Worm (Caenorhabditis elegans) whole organism, L1 larva: ENCODE data around the gene T08E11.1.
"Not testable (repeated sequence)": the region's sequence is repeated elsewhere in the genome, so short reads cannot be mapped to it uniquely, and the experiment has no call there.

Experiments used
- C16A3.4 ChIP-seq: fragments of 150-350 bp; optimal IDR thresholded peaks from 2 replicates; lab custom pipeline; 2014; ENCODE audit warnings: missing biosample characterization, missing genetic modification characterization
- aha-1 ChIP-seq: fragments of 150-350 bp; optimal IDR thresholded peaks from 2 replicates; lab custom pipeline; 2014; ENCODE audit warnings: missing biosample characterization, missing genetic modification characterization
- ama-1 ChIP-seq: fragments of 150-350 bp; optimal IDR thresholded peaks from 2 replicates; lab custom pipeline; 2014
- ceh-90 ChIP-seq: sonication (generic microtip); optimal IDR thresholded peaks from 2 replicates; lab custom pipeline; 2016; ENCODE audit warnings: missing genetic modification characterization, missing compliant biosample characterization
- dpl-1 ChIP-seq, 3 experiments: fragments of 150-350 bp in 2 of 3; sonication (generic microtip) in 1 of 3; optimal IDR thresholded peaks; 2 replicates each; lab custom pipeline; 2014 to 2017; ENCODE audit warnings: missing biosample characterization in 3 of 3, missing genetic modification characterization in 3 of 3, missing genetic modification reagents in 3 of 3
- efl-1 ChIP-seq, 4 experiments: fragments of 150-350 bp; optimal IDR thresholded peaks in 3 of 4; peaks in 1 of 4; 1 replicate in 1 of 4; 2 replicates in 3 of 4; lab custom pipeline; 2014; ENCODE audit warnings: missing biosample characterization in 2 of 4, missing genetic modification characterization in 2 of 4, missing genetic modification reagents in 2 of 4
- efl-3 ChIP-seq: fragments of 200-800 bp; sonication (Bioruptor generic); optimal IDR thresholded peaks from 2 replicates; lab custom pipeline; 2018; ENCODE audit warnings: mild to moderate bottlenecking, missing genetic modification characterization, missing compliant biosample characterization
- egl-27 ChIP-seq, 2 experiments: fragments of 150-350 bp in 1 of 2; sonication (generic microtip); optimal IDR thresholded peaks; 3 replicates each; lab custom pipeline; 2017 to 2018; ENCODE audit warnings: missing biosample characterization in 2 of 2, missing genetic modification characterization in 2 of 2, missing genetic modification reagents in 2 of 2
- elt-2 ChIP-seq: sonication (generic microtip); optimal IDR thresholded peaks from 2 replicates; lab custom pipeline; 2016; ENCODE audit warnings: missing genetic modification characterization, mild to moderate bottlenecking, inconsistent platforms, missing compliant biosample characterization, missing genetic modification reagents
- grh-1 ChIP-seq: fragments of 200-800 bp; sonication (Bioruptor generic); IDR thresholded peaks from 2 replicates; pipeline ENCODE4 v1.3.6; 2022; ENCODE audit warnings: missing genetic modification reagents, missing genetic modification characterization, missing compliant biosample characterization
- lin-13 ChIP-seq: fragments of 150-350 bp; optimal IDR thresholded peaks from 2 replicates; lab custom pipeline; 2014; ENCODE audit warnings: missing biosample characterization, missing genetic modification reagents, missing genetic modification characterization
- lsy-2 ChIP-seq, 2 experiments: fragments of 150-350 bp; optimal IDR thresholded peaks; 2 replicates each; lab custom pipeline; 2014; ENCODE audit warnings: missing biosample characterization in 2 of 2, missing genetic modification characterization in 2 of 2
- mab-9 ChIP-seq: fragments of 200-800 bp; sonication (Bioruptor generic); IDR thresholded peaks from 2 replicates; pipeline ENCODE4 v1.3.6; 2022; ENCODE audit warnings: missing genetic modification reagents, missing genetic modification characterization, missing compliant biosample characterization
- mdl-1 ChIP-seq, 2 experiments: fragments of 150-350 bp; optimal IDR thresholded peaks; 2 replicates each; lab custom pipeline; 2014 to 2017; ENCODE audit warnings: missing biosample characterization in 2 of 2, missing genetic modification characterization in 2 of 2, inconsistent platforms in 1 of 2
- mef-2 ChIP-seq: fragments of 150-350 bp; optimal IDR thresholded peaks from 2 replicates; lab custom pipeline; 2014; ENCODE audit warnings: missing biosample characterization, missing genetic modification characterization
- nhr-12 ChIP-seq: sonication (generic microtip); optimal IDR thresholded peaks from 2 replicates; lab custom pipeline; 2017; ENCODE audit warnings: missing biosample characterization, missing genetic modification characterization
- nhr-28 ChIP-seq: fragments of 150-350 bp; optimal IDR thresholded peaks from 2 replicates; lab custom pipeline; 2014; ENCODE audit warnings: missing biosample characterization, missing genetic modification characterization
- pax-3 ChIP-seq: fragments of 200-800 bp; sonication (Bioruptor generic); optimal IDR thresholded peaks from 2 replicates; lab custom pipeline; 2018; ENCODE audit warnings: mild to moderate bottlenecking, missing genetic modification characterization, moderate library complexity, missing compliant biosample characterization
- skn-1 ChIP-seq: fragments of 150-350 bp; optimal IDR thresholded peaks from 2 replicates; lab custom pipeline; 2014; ENCODE audit warnings: missing biosample characterization, missing genetic modification characterization
- sox-4 ChIP-seq: sonication (generic microtip); optimal IDR thresholded peaks from 2 replicates; lab custom pipeline; 2016; ENCODE audit warnings: missing genetic modification characterization, missing compliant biosample characterization
- unc-30 ChIP-seq: sonication (generic microtip); optimal IDR thresholded peaks from 2 replicates; lab custom pipeline; 2017; ENCODE audit warnings: missing biosample characterization, missing genetic modification characterization
- vab-15 ChIP-seq: sonication (generic microtip); optimal IDR thresholded peaks from 2 replicates; lab custom pipeline; 2017; ENCODE audit warnings: missing genotype, mild to moderate bottlenecking, missing genetic modification characterization, missing compliant biosample characterization
- xbp-1 ChIP-seq: sonication (generic microtip); optimal IDR thresholded peaks from 2 replicates; lab custom pipeline; 2016; ENCODE audit warnings: missing genetic modification characterization, missing compliant biosample characterization

The T08E11.1 gene

ce11 chrII:1854094-1854493 is 17.8 kb downstream of the T08E11.1 start, which contains the start of gene fbxb-95:
fbxb-95 (plus strand) TSS chrII:1854394.
- TF ChIP-seq sox-4 (tag; lab: Kevin White, UChicago); mef-2 (tag; lab: Kevin White, UChicago); ama-1 (lab: Kevin White, UChicago): not testable (repeated sequence)
- TF ChIP-seq, all 84 proteins: peak for 0; not testable (repeated sequence) for 84

ce11 chrII:1861285-1861793 is 25.0 kb downstream of the T08E11.1 start, which contains the start of gene C16C4.18:
C16C4.18 (minus strand) TSS chrII:1861335.
- peak in 1 of 3 experiments; percentile 20 for TF ChIP-seq dpl-1 (GFP tag; optimal IDR thresholded peaks at IDR 0.05; lab: Kevin White, UChicago)
- TF ChIP-seq efl-1 (optimal IDR thresholded peaks at IDR 0.05; lab: Kevin White, UChicago), result peak; percentile 34 to 64
- peak; percentile 38 to 91 for TF ChIP-seq efl-1 (GFP tag; optimal IDR thresholded peaks at IDR 0.05 in 1 of 2; lab: Kevin White, UChicago)

- TF ChIP-seq mab-9 (GFP tag; lab: Robert Waterston, UW); xbp-1 (tag; lab: Kevin White, UChicago); nhr-12 (tag; lab: Kevin White, UChicago): not testable (repeated sequence)
These were observed 26.0 kb downstream of the T08E11.1 start, which contains the start of gene fbxb-98 for ce11 chrII:1862334-1862733. fbxb-98 (plus strand) TSS chrII:1862634.

- no peak for TF ChIP-seq grh-1 (GFP tag; lab: Robert Waterston, UW)
- TF ChIP-seq ceh-90 (tag; lab: Kevin White, UChicago), result no peak
- TF ChIP-seq lsy-2 (tag; optimal IDR thresholded peaks at IDR 0.05; lab: Kevin White, UChicago), result no peak
- TF ChIP-seq egl-27 (tag; optimal IDR thresholded peaks at IDR 0.05; lab: Kevin White, UChicago), result no peak
- no peak for TF ChIP-seq nhr-28 (tag; lab: Kevin White, UChicago)
- no peak for TF ChIP-seq efl-1 (optimal IDR thresholded peaks at IDR 0.05; lab: Kevin White, UChicago)
- peak in 1 of 2 experiments; percentile 32 for TF ChIP-seq efl-1 (GFP tag; optimal IDR thresholded peaks at IDR 0.05 in 1 of 2; lab: Kevin White, UChicago)
- no peak for TF ChIP-seq unc-30 (tag; lab: Kevin White, UChicago)
- TF ChIP-seq pax-3 (tag; lab: Kevin White, UChicago), result no peak
- TF ChIP-seq, all 84 proteins: peak for 1
These were observed 28.0 kb downstream of the T08E11.1 start, which contains the start of gene C16C4.17 for ce11 chrII:1864278-1864677. C16C4.17 (plus strand) TSS chrII:1864578.

ce11 chrII:1865683-1866431 is 29.6 kb downstream of the T08E11.1 start, which contains the start of gene math-15:
math-15 (plus strand) TSS chrII:1866381.
- no peak for TF ChIP-seq egl-27 (tag; optimal IDR thresholded peaks at IDR 0.05; lab: Kevin White, UChicago)
- TF ChIP-seq lin-13 (GFP tag; lab: Kevin White, UChicago), result no peak
- TF ChIP-seq efl-1 (optimal IDR thresholded peaks at IDR 0.05; lab: Kevin White, UChicago), result no peak
- peak in 1 of 2 experiments; percentile 79 for TF ChIP-seq efl-1 (GFP tag; optimal IDR thresholded peaks at IDR 0.05 in 1 of 2; lab: Kevin White, UChicago)
- TF ChIP-seq elt-2, result peak; percentile 59
- TF ChIP-seq aha-1 (tag; lab: Kevin White, UChicago), result no peak
- no peak for TF ChIP-seq efl-3 (GFP tag; lab: Kevin White, UChicago)
- TF ChIP-seq mdl-1 (tag; optimal IDR thresholded peaks at IDR 0.05; lab: Kevin White, UChicago), result no peak

ce11 chrII:1869120-1869519 is 32.8 kb downstream of the T08E11.1 start, which contains the start of gene math-14:
math-14 (plus strand) TSS chrII:1869420.
- TF ChIP-seq aha-1 (tag; lab: Kevin White, UChicago) (no peak), skn-1 (no peak)
- TF ChIP-seq, all 84 proteins: peak for 0

- no peak for TF ChIP-seq vab-15
- no peak for TF ChIP-seq mef-2 (tag; lab: Kevin White, UChicago)
- peak; percentile 33 for TF ChIP-seq elt-2
- TF ChIP-seq C16A3.4 (tag; lab: Kevin White, UChicago), result no peak
These were observed 34.7 kb downstream of the T08E11.1 start, which contains the start of gene math-10 for ce11 chrII:1870875-1871592. math-10 (plus strand) TSS chrII:1871542.
